Worm (Caenorhabditis elegans) whole organism, late embryonic: ENCODE data around the gene F53F4.7.

Experiments used
- F13H6.1 ChIP-seq: sonication (generic microtip); optimal IDR thresholded peaks from 2 replicates; lab custom pipeline; 2016; ENCODE audit warnings: missing genetic modification characterization, missing compliant biosample characterization
- pha-4 ChIP-seq: fragments of 150-350 bp; optimal IDR thresholded peaks from 2 replicates; lab custom pipeline; 2018; ENCODE audit warnings: missing biosample characterization, missing genetic modification reagents, missing genetic modification characterization
- pqm-1 ChIP-seq: sonication (generic microtip); optimal IDR thresholded peaks from 2 replicates; lab custom pipeline; 2016; ENCODE audit warnings: missing genetic modification characterization, missing compliant biosample characterization
- ref-2 ChIP-seq: sonication (generic microtip); optimal IDR thresholded peaks from 2 replicates; lab custom pipeline; 2016; ENCODE audit warnings: missing genetic modification characterization, missing compliant biosample characterization

DNA sequence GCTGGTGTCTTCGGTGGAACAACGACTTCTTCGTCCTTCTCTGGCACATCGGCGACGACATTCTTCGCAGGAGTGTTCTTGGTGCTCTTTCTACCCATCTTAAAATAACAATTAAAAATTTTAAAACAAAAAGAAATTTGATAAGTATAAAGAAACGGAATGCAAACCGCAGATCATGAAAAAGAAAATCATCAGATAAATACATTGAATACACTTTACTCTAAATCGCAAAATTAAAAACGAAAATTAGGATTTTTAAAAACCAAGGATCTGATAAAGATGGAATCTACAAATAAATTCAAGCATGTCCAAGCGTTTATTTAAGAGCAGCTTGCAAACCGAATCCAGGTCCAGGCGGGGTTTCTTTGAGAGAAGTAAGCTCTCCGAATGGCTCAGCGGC is 10.7 kb upstream of the F53F4.7 start, which contains the start of gene F53F4.11:
- TF ChIP-seq pha-4 (no peak), F13H6.1 (tag; lab: Kevin White, UChicago) (no peak), ref-2 (no peak), pqm-1 (tag; lab: Kevin White, UChicago) (no peak)
